Worm (Caenorhabditis elegans): ENCODE data around the gene amt-2.

- TF ChIP-seq hmbx-1 (tag; optimal IDR thresholded peaks at IDR 0.05) = no peak
- no peak for TF ChIP-seq scrt-1 (GFP tag; IDR thresholded peaks at IDR 0.05)
- TF ChIP-seq ama-1 (optimal IDR thresholded peaks at IDR 0.05) = no peak
- no peak for TF ChIP-seq F13C5.2 (tag; optimal IDR thresholded peaks at IDR 0.05)
- TF ChIP-seq ceh-36 (tag; optimal IDR thresholded peaks at IDR 0.05) = no peak
- TF ChIP-seq pes-1 (GFP tag; IDR thresholded peaks at IDR 0.05) = no peak
- no peak for TF ChIP-seq flt-1 (GFP tag; IDR thresholded peaks at IDR 0.05)
- TF ChIP-seq tbx-11 (GFP tag; IDR thresholded peaks at IDR 0.05) = no peak
- TF ChIP-seq ets-7 (tag; optimal IDR thresholded peaks at IDR 0.05) = no peak
- TF ChIP-seq aly-1 (tag; optimal IDR thresholded peaks at IDR 0.05) = no peak
- TF ChIP-seq sea-1 (GFP tag; conservative IDR thresholded peaks at IDR 0.05) = no peak
- TF ChIP-seq tbx-37 (GFP tag; conservative IDR thresholded peaks at IDR 0.05) = no peak
These were observed 21.2 kb upstream of the amt-2 start for ce11 chrIV:13021006-13021405.

Measured in whole organism, early embryonic.